Worm (Caenorhabditis elegans): Measurements from ENCODE around the gene C49C8.5.
A peak's percentile ranks its signal among the peaks of the same experiment; 100 is the strongest.

C49C8.5 gene

DNA sequence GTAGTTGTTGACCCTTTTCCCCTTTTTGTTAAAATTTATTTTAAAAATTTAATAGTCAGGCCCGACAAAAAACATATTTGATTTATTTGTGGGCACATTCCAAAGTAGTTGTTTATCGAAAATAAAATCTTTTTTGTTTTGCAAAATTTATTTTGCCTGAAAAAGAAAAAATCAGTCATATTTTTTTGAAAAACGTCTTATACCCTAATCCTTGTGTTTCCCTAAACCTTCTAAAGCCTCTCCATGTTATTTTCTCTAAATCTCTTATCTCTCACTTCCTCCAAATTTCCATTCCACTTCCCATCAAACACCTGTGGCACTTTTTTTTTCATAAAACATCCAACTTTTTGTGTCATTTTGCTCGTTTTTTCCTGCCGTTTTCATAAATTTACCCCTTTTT, 45.3 kb downstream of the C49C8.5 start:
- TF ChIP-seq C04F5.9 (tag; optimal IDR thresholded peaks at IDR 0.05), result no peak

ce11 chrIV:8605217-8605616, 48.2 kb downstream of the C49C8.5 start:
- TF ChIP-seq ama-1 (optimal IDR thresholded peaks at IDR 0.05) (no peak), unc-98 (GFP tag; IDR thresholded peaks at IDR 0.05) (0 out of 2 replicates have a peak, but pooled peaks have one; percentile 10), nhr-12 (tag; optimal IDR thresholded peaks at IDR 0.05) (no peak), nhr-11 (tag; optimal IDR thresholded peaks at IDR 0.05) (peak; percentile 45), fos-1 (tag; optimal IDR thresholded peaks at IDR 0.05) (no peak), pax-3 (tag; optimal IDR thresholded peaks at IDR 0.05) (no peak), mdl-1 (tag; optimal IDR thresholded peaks at IDR 0.05) (no peak), lsy-2 (tag; optimal IDR thresholded peaks at IDR 0.05) (peak; percentile 59 to 71), efl-1 (optimal IDR thresholded peaks at IDR 0.05) (peak in 1 of 2 experiments; percentile 20), efl-1 (GFP tag; optimal IDR thresholded peaks at IDR 0.05 in 1 of 2) (no peak), nhr-20 (tag; optimal IDR thresholded peaks at IDR 0.05) (peak; percentile 50), mef-2 (tag; optimal IDR thresholded peaks at IDR 0.05) (peak; percentile 80), fkh-8 (tag; optimal IDR thresholded peaks at IDR 0.05) (no peak), dpl-1 (GFP tag; optimal IDR thresholded peaks at IDR 0.05) (no peak), ets-5 (GFP tag; IDR thresholded peaks at IDR 0.05) (no peak), swsn-7 (tag; optimal IDR thresholded peaks at IDR 0.05) (peak; percentile 4), unc-62 (GFP tag; optimal IDR thresholded peaks at IDR 0.05) (no peak), zip-4 (GFP tag; optimal IDR thresholded peaks at IDR 0.05) (no peak), lin-13 (GFP tag; optimal IDR thresholded peaks at IDR 0.05) (no peak), nhr-84 (tag; optimal IDR thresholded peaks at IDR 0.05) (no peak), lin-14 (GFP tag; optimal IDR thresholded peaks at IDR 0.05) (peak; percentile 79), sptf-1 (tag; optimal IDR thresholded peaks at IDR 0.05) (no peak), nhr-85 (tag) (no peak), C16A3.4 (tag; optimal IDR thresholded peaks at IDR 0.05) (no peak), nhr-28 (tag; optimal IDR thresholded peaks at IDR 0.05) (no peak), nhr-71 (tag; optimal IDR thresholded peaks at IDR 0.05) (peak; percentile 89), irx-1 (tag; optimal IDR thresholded peaks at IDR 0.05) (no peak), sox-4 (tag; optimal IDR thresholded peaks at IDR 0.05) (no peak), elt-3 (tag; optimal IDR thresholded peaks at IDR 0.05) (no peak), ztf-4 (tag; optimal IDR thresholded peaks at IDR 0.05) (no peak), rnt-1 (tag; optimal IDR thresholded peaks at IDR 0.05) (peak; percentile 43), nhr-19 (GFP tag; conservative IDR thresholded peaks at IDR 0.05) (peak; percentile 66), C34B4.2 (tag; optimal IDR thresholded peaks at IDR 0.05) (no peak), isw-1 (GFP tag; IDR thresholded peaks at IDR 0.05) (no peak), zag-1 (tag; optimal IDR thresholded peaks at IDR 0.05) (no peak), snu-23 (GFP tag; optimal IDR thresholded peaks at IDR 0.05) (peak; percentile 57), blmp-1 (tag; optimal IDR thresholded peaks at IDR 0.05) (no peak), lin-39 (tag; optimal IDR thresholded peaks at IDR 0.05) (peak; percentile 44), tbx-2 (tag; optimal IDR thresholded peaks at IDR 0.05) (peak; percentile 20), ceh-90 (tag; optimal IDR thresholded peaks at IDR 0.05) (no peak), ztf-11 (tag; optimal IDR thresholded peaks at IDR 0.05) (no peak), lin-35 (GFP tag; optimal IDR thresholded peaks at IDR 0.05) (no peak), nhr-77 (tag; optimal IDR thresholded peaks at IDR 0.05) (no peak), nhr-47 (tag; optimal IDR thresholded peaks at IDR 0.05) (peak; percentile 26), egl-13 (tag; optimal IDR thresholded peaks at IDR 0.05) (no peak)

Measured in whole organism, L1 larva.